Fruit fly (Drosophila melanogaster): ENCODE data around the gene Had1.
A peak's percentile ranks its signal among the peaks of the same experiment; 100 is the strongest.

Gene Had1

DNA sequence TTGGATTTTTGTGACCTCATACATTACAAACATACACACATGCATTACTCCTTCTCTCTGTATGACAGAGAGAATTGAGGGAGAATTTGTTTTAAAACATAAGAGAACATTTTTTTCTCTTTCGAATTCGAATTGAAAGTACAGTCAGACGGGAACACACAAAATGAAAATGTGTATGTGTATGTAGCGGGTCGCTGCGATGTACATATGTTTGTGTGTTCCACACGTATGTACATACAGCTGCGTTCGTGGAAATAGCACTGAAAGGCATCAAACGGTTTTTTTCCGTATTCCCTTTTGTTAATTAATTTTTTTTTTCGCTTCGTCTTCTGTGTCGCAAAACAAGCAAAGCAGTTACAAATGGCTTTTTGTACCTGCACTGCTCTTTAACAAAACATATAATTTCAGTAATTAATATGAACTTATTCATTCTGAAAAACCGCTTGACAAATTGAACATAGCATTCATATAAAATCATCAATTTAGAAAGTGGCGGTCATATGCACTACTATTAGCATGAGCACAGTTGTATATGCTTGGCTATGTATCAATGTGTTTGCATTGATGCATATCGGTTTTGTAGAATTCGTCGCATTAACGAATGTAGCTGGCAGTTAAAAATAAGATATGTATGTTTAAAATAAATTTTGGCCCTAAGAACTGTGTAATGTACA is 24.3 kb upstream of the Had1 start (continued):
- peak; percentile 96 for TF ChIP-seq Side (GFP tag; optimal IDR thresholded peaks at IDR 0.05)
- TF ChIP-seq bigmax (GFP tag; optimal IDR thresholded peaks at IDR 0.05), result peak; percentile 61
- peak; percentile 95 for TF ChIP-seq unpg (GFP tag; optimal IDR thresholded peaks at IDR 0.05)
- TF ChIP-seq CG15479 (GFP tag; optimal IDR thresholded peaks at IDR 0.05), result no peak
- peak; percentile 96 for TF ChIP-seq HHEX (GFP tag; optimal IDR thresholded peaks at IDR 0.05)
- TF ChIP-seq CG4820 (GFP tag; optimal IDR thresholded peaks at IDR 0.05), result peak; percentile 90
- TF ChIP-seq Stat92E (GFP tag; optimal IDR thresholded peaks at IDR 0.05), result peak in 1 of 3 experiments; percentile 90
- peak; percentile 98 for TF ChIP-seq CG17361 (GFP tag; IDR thresholded peaks at IDR 0.05)
- peak; percentile 94 for TF ChIP-seq fd3F (GFP tag; optimal IDR thresholded peaks at IDR 0.05)

DNA sequence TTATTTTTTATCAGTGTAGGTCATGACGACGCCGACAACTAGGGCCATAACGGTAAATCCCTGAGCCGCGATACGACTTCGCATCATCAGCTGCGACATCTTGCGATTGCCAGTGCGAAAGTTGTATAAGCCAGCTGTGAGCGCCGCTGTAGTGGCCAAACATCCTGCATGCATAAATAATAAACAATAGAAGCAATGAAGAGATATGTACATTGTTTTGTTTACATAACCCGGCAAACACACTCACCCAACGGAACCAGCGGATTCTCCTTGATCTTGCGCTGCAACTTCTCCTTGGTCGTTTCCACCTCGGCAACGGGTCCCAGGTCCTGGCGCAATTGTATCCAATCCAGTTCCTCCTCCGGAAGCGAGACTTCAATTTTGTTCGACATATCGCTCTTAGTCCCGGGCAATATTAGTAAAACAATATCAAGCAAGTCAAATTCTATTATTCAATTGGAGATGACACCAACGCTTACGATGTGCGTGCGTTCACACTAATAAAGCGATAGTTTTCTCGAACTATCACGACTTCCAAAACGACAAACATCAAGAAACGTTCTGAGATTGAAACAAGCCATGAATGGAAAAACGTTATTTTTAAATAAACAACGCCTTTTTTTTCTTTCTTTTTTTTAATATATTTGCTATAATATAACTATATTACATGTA is 23.2 kb upstream of the Had1 start:
- TF ChIP-seq ham (GFP tag; IDR thresholded peaks at IDR 0.05) (no peak), CG15269 (tag; optimal IDR thresholded peaks at IDR 0.05) (no peak), tll (GFP tag; optimal IDR thresholded peaks at IDR 0.05) (peak in 1 of 2 experiments; percentile 21), CG18764 (GFP tag; optimal IDR thresholded peaks at IDR 0.05) (no peak), Nf-YA (GFP tag; IDR thresholded peaks at IDR 0.05) (no peak), Kr (GFP tag; optimal IDR thresholded peaks at IDR 0.05) (no peak), Pdp1 (GFP tag; optimal IDR thresholded peaks at IDR 0.05) (peak in 1 of 2 experiments; percentile 88), CoRest (tag; optimal IDR thresholded peaks at IDR 0.05) (peak; percentile 28), CG2116 (GFP tag; optimal IDR thresholded peaks at IDR 0.05) (peak; percentile 53), CG14050 (GFP tag; IDR thresholded peaks at IDR 0.05) (no peak), slp2 (GFP tag; optimal IDR thresholded peaks at IDR 0.05) (no peak), CG42726 (GFP tag; IDR thresholded peaks at IDR 0.05; ENCODE audit: partially characterized antibody) (peak; percentile 89; the same call in 1 of the 2 replicates), CG3163 (GFP tag; optimal IDR thresholded peaks at IDR 0.05) (no peak), CG7271 (tag; optimal IDR thresholded peaks at IDR 0.05) (no peak), fd3F (GFP tag; optimal IDR thresholded peaks at IDR 0.05) (no peak), salm (tag; optimal IDR thresholded peaks at IDR 0.05) (no peak), tna (GFP tag; IDR thresholded peaks at IDR 0.05; ENCODE audit: partially characterized antibody) (peak; percentile 57), sens (GFP tag) (no peak), Usf (GFP tag; optimal IDR thresholded peaks at IDR 0.05) (no peak), Hr3 (GFP tag; optimal IDR thresholded peaks at IDR 0.05) (no peak), Hr39 (optimal IDR thresholded peaks at IDR 0.05) (no peak), da (GFP tag; optimal IDR thresholded peaks at IDR 0.05) (no peak), zf30C (GFP tag; optimal IDR thresholded peaks at IDR 0.05) (peak; percentile 60), gsb-n (tag; optimal IDR thresholded peaks at IDR 0.05) (no peak), dimm (GFP tag; IDR thresholded peaks at IDR 0.05) (no peak), aop (GFP tag; IDR thresholded peaks at IDR 0.05) (no peak), disco-r (GFP tag; optimal IDR thresholded peaks at IDR 0.05) (no peak), Myb (GFP tag; optimal IDR thresholded peaks at IDR 0.05) (peak; percentile 84), Rfx (GFP tag; IDR thresholded peaks at IDR 0.05) (peak; percentile 67), CG16863 (GFP tag; optimal IDR thresholded peaks at IDR 0.05) (no peak), mam (GFP tag; optimal IDR thresholded peaks at IDR 0.05) (no peak), CG6765 (GFP tag; optimal IDR thresholded peaks at IDR 0.05) (no peak), CG15601 (tag; optimal IDR thresholded peaks at IDR 0.05) (peak; percentile 40), Bgb (GFP tag; IDR thresholded peaks at IDR 0.05; ENCODE audit: partially characterized antibody) (peak; percentile 89), BEAF-32 (GFP tag; optimal IDR thresholded peaks at IDR 0.05) (peak; percentile 86), pum (GFP tag; optimal IDR thresholded peaks at IDR 0.05) (no peak), CG7786 (GFP tag; optimal IDR thresholded peaks at IDR 0.05) (no peak), ATbp (GFP tag; optimal IDR thresholded peaks at IDR 0.05) (no peak), sd (tag; optimal IDR thresholded peaks at IDR 0.05) (no peak)

All from whole organism, embryonic.